Worm (Caenorhabditis elegans) whole organism, early embryonic: ENCODE data around the gene snb-5.

ENCODE experiments used
- B0310.2 ChIP-seq: sonication (generic microtip); optimal IDR thresholded peaks from 2 replicates; lab custom pipeline; 2016; ENCODE audit warnings: mild to moderate bottlenecking, missing genetic modification characterization, missing compliant biosample characterization
- F13C5.2 ChIP-seq: sonication (generic microtip); optimal IDR thresholded peaks from 2 replicates; lab custom pipeline; 2017; ENCODE audit warnings: mild to moderate bottlenecking, missing genetic modification characterization, inconsistent platforms, missing compliant biosample characterization
- aly-1 ChIP-seq: sonication (generic microtip); optimal IDR thresholded peaks from 2 replicates; lab custom pipeline; 2016; ENCODE audit warnings: missing genetic modification characterization, missing compliant biosample characterization
- ama-1 ChIP-seq: fragments of 150-350 bp; optimal IDR thresholded peaks from 2 replicates; lab custom pipeline; 2014
- ceh-13 ChIP-seq: fragments of 200-800 bp; sonication (Bioruptor generic); optimal IDR thresholded peaks from 2 replicates; lab custom pipeline; 2018; ENCODE audit warnings: mild to moderate bottlenecking, missing genetic modification characterization, missing compliant biosample characterization
- ceh-36 ChIP-seq: sonication (generic microtip); optimal IDR thresholded peaks from 2 replicates; lab custom pipeline; 2016; ENCODE audit warnings: missing genetic modification characterization, inconsistent platforms, missing compliant biosample characterization
- ets-7 ChIP-seq: sonication (generic microtip); optimal IDR thresholded peaks from 2 replicates; lab custom pipeline; 2016; ENCODE audit warnings: missing genotype, missing genetic modification characterization, missing compliant biosample characterization
- flt-1 ChIP-seq: fragments of 200-800 bp; sonication (Bioruptor generic); IDR thresholded peaks from 2 replicates; pipeline ENCODE4 v1.3.6; 2022; ENCODE audit warnings: missing genetic modification characterization, missing compliant biosample characterization
- hmbx-1 ChIP-seq: sonication (generic microtip); optimal IDR thresholded peaks from 2 replicates; lab custom pipeline; 2016; ENCODE audit warnings: mild to moderate bottlenecking, missing genetic modification characterization, missing compliant biosample characterization
- hmg-4 ChIP-seq: fragments of 200-800 bp; sonication (Bioruptor generic); optimal IDR thresholded peaks from 2 replicates; lab custom pipeline; 2018; ENCODE audit warnings: mild to moderate bottlenecking, missing genetic modification characterization, missing compliant biosample characterization
- hnd-1 ChIP-seq: sonication (generic microtip); optimal IDR thresholded peaks from 2 replicates; lab custom pipeline; 2016; ENCODE audit warnings: missing genetic modification characterization, missing compliant biosample characterization
- pes-1 ChIP-seq: fragments of 200-800 bp; sonication (Bioruptor generic); IDR thresholded peaks from 2 replicates; pipeline ENCODE4 v1.3.6; 2022; ENCODE audit warnings: missing genetic modification reagents, missing genetic modification characterization, missing compliant biosample characterization
- scrt-1 ChIP-seq: fragments of 200-800 bp; sonication (Bioruptor generic); IDR thresholded peaks from 2 replicates; pipeline ENCODE4 v1.3.6; 2022; ENCODE audit warnings: missing genetic modification characterization, missing compliant biosample characterization
- sea-1 ChIP-seq: fragments of 200-800 bp; sonication (Bioruptor generic); conservative IDR thresholded peaks from 2 replicates; pipeline ENCODE4 v1.3.6; 2022; ENCODE audit warnings: missing genetic modification characterization, missing compliant biosample characterization
- tbx-11 ChIP-seq: fragments of 200-800 bp; sonication (Bioruptor generic); IDR thresholded peaks from 2 replicates; pipeline ENCODE4 v1.3.6; 2022; ENCODE audit warnings: missing genetic modification characterization, missing compliant biosample characterization
- tbx-37 ChIP-seq: fragments of 200-800 bp; sonication (Bioruptor generic); conservative IDR thresholded peaks from 2 replicates; pipeline ENCODE4 v1.3.6; 2022; ENCODE audit warnings: missing genetic modification reagents, missing genetic modification characterization, missing compliant biosample characterization
- tra-4 ChIP-seq: sonication (generic microtip); optimal IDR thresholded peaks from 2 replicates; lab custom pipeline; 2017; ENCODE audit warnings: missing genetic modification characterization, missing compliant biosample characterization

snb-5 gene

ce11 chrIII:8202754-8203153, at the start of gene snb-5:
Gene snb-5 (plus strand): TSS chrIII:8203054.
- TF ChIP-seq B0310.2 (no peak), ceh-36 (tag; lab: Kevin White, UChicago) (no peak), sea-1 (GFP tag; lab: Robert Waterston, UW) (no peak), pes-1 (GFP tag; lab: Robert Waterston, UW) (no peak), hnd-1 (tag; lab: Kevin White, UChicago) (no peak), scrt-1 (GFP tag; lab: Robert Waterston, UW) (no peak), ceh-13 (GFP tag; lab: Kevin White, UChicago) (no peak), hmg-4 (GFP tag; lab: Kevin White, UChicago) (no peak), tra-4 (tag; lab: Kevin White, UChicago) (no peak)

DNA sequence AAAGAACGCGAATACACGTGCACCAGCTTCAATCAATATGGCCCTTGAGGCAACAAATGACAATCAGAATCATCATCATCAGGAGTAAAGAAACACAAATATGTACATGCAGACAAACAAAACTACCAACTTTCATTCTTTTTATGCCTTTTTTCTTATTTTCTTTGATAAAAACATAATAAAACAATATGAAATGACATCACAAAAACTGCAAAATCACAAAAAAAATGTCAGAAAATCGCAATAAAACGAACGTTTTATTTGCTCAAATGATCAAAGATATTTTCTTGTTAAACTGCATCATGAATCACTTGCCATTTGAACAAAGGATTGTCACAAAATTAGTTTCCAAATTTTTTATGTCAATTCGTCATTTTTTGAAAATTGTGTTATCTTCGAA, 48.4 kb upstream of the snb-5 start:
- TF ChIP-seq hmbx-1, result no peak
- no peak for TF ChIP-seq pes-1 (GFP tag; lab: Robert Waterston, UW)
- TF ChIP-seq scrt-1 (GFP tag; lab: Robert Waterston, UW), result no peak
- TF ChIP-seq B0310.2, result no peak
- TF ChIP-seq tbx-37 (GFP tag; lab: Robert Waterston, UW), result no peak

DNA sequence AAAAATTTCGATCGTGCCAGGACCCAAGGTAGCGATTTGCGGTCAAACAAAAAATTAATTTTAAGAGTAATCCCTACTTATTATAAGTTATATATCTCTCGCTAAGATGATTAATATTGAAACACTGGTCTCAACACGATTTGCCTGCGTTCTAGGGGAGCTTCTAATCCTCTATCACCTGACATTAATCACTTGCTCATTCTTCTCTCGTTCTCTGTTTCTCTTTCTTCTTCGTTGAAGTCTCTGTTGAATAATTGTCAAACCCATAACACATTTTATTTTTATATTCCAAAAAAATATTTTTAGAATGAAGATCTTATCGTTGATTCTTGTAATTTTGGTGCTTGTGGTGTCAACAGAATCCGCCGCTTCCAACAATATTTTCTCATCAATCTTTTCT, 47.7 kb upstream of the snb-5 start, which contains the start of gene D2007.1:
Gene D2007.1, plus strand, starts transcription at position 301 of the 400 bp plus-strand sequence.
- TF ChIP-seq pes-1 (GFP tag; lab: Robert Waterston, UW), result no peak
- no peak for TF ChIP-seq ceh-13 (GFP tag; lab: Kevin White, UChicago)
- TF ChIP-seq B0310.2, result no peak
- no peak for TF ChIP-seq hnd-1 (tag; lab: Kevin White, UChicago)
- TF ChIP-seq flt-1 (GFP tag; lab: Robert Waterston, UW), result no peak
- no peak for TF ChIP-seq scrt-1 (GFP tag; lab: Robert Waterston, UW)
- no peak for TF ChIP-seq sea-1 (GFP tag; lab: Robert Waterston, UW)
- TF ChIP-seq hmbx-1, result no peak
- no peak for TF ChIP-seq ets-7

DNA sequence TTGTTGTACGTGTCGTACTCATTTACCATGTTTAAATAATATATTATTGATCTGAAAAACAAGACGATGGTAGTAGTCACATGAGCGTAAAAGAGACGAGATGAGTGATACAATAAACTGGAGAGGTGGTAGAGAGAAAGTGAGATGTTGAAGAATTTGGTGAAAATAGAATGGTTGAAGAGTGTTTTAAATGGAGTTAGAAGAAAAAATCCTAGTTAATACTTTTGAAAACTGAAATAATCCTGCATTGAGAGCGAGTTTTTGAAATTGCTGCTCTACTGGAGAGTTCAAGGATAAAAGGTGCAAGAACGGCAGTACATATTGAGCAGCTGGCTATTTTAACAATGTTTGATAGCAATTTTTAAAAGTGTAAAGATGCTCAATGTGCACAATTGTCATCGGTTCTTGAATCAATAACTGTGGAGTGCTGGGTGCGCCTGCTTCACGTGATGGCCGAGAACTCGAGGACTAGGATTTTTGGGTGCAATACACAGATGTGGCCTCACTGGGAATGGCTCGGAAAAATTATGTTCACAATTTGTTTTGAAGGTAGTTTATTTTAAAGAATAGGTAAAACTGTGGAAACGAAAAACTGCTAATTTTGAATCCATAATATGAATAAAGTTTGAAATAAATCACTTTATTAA, 44.6 kb upstream of the snb-5 start, which contains the start of gene atg-13:
Gene atg-13, minus strand, starts transcription at position 51 of the 647 bp plus-strand sequence.
- TF ChIP-seq hnd-1 (tag; lab: Kevin White, UChicago), result no peak
- TF ChIP-seq B0310.2, result no peak
- no peak for TF ChIP-seq hmg-4 (GFP tag; lab: Kevin White, UChicago)
- no peak for TF ChIP-seq ceh-13 (GFP tag; lab: Kevin White, UChicago)
- no peak for TF ChIP-seq ama-1 (lab: Kevin White, UChicago)
- no peak for TF ChIP-seq aly-1
- no peak for TF ChIP-seq tbx-37 (GFP tag; lab: Robert Waterston, UW)
- TF ChIP-seq hmbx-1, result no peak
- no peak for TF ChIP-seq flt-1 (GFP tag; lab: Robert Waterston, UW)
- no peak for TF ChIP-seq sea-1 (GFP tag; lab: Robert Waterston, UW)
- TF ChIP-seq pes-1 (GFP tag; lab: Robert Waterston, UW), result no peak
- TF ChIP-seq tbx-11 (GFP tag; lab: Robert Waterston, UW), result no peak
- TF ChIP-seq F13C5.2 (tag; lab: Kevin White, UChicago), result no peak
- TF ChIP-seq ceh-36 (tag; lab: Kevin White, UChicago), result no peak
- TF ChIP-seq tra-4 (tag; lab: Kevin White, UChicago), result no peak
- TF ChIP-seq ets-7, result no peak
- TF ChIP-seq scrt-1 (GFP tag; lab: Robert Waterston, UW), result no peak

DNA sequence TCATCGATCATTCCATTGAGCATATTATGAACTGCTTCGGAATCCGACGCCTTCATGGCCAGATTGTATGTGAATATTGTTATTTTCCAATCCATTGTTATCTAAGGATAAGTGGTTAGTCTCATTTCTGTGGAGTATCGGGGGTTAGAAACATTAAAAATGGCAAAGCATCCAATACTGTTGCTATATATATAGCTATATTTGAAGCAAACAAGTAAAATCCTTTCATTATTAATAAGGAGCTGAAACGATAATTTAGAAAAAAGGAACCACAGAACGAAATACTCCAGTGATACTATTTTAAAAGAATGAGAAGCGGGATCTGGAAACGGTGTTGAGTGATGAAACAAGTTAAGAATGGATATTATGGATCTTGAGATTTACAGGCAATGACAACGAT, 41.6 kb upstream of the snb-5 start, which contains the start of gene inpp-5K:
Gene inpp-5K, minus strand, starts transcription at position 101 of the 400 bp plus-strand sequence.
- TF ChIP-seq sea-1 (GFP tag; lab: Robert Waterston, UW) (no peak), ama-1 (lab: Kevin White, UChicago) (no peak)

DNA sequence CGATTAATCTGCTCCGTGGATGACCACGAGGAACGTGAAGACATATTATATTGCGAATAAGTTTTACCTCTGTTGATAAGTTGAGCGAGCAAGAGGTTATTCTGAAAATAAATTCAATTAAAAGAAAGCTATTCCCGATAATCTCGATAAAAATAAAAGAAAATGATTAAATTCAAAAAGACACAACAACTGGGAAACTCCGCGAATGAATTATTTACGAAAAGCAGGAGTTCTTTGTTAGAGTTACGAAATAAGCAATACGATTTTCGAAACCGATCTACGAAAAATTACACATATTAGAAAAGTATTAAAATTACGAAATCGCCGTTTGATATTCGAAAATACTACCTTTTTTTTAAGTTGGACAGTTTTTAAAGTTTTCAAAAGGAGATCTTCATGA, 39.6 kb upstream of the snb-5 start, which contains the start of gene bath-42:
Gene bath-42, minus strand, starts transcription at position 101 of the 400 bp plus-strand sequence.
- TF ChIP-seq hnd-1 (tag; lab: Kevin White, UChicago) (no peak), hmg-4 (GFP tag; lab: Kevin White, UChicago) (no peak), aly-1 (no peak), pes-1 (GFP tag; lab: Robert Waterston, UW) (no peak), ceh-13 (GFP tag; lab: Kevin White, UChicago) (no peak), hmbx-1 (no peak), B0310.2 (no peak)

ce11 chrIII:8163788-8164423, 38.9 kb upstream of the snb-5 start, which contains the start of gene prp-8:
Gene prp-8 (plus strand): TSS chrIII:8164373.
- TF ChIP-seq pes-1 (GFP tag; lab: Robert Waterston, UW) (no peak), scrt-1 (GFP tag; lab: Robert Waterston, UW) (no peak), aly-1 (no peak), sea-1 (GFP tag; lab: Robert Waterston, UW) (no peak), tbx-11 (GFP tag; lab: Robert Waterston, UW) (no peak), tra-4 (tag; lab: Kevin White, UChicago) (no peak), flt-1 (GFP tag; lab: Robert Waterston, UW) (peak; percentile 38; the same call in 1 of the 2 replicates), ets-7 (no peak), B0310.2 (no peak), F13C5.2 (tag; lab: Kevin White, UChicago) (peak; percentile 41), ceh-13 (GFP tag; lab: Kevin White, UChicago) (no peak), hmbx-1 (no peak), ceh-36 (tag; lab: Kevin White, UChicago) (no peak), tbx-37 (GFP tag; lab: Robert Waterston, UW) (peak; percentile 47; the same call in 1 of the 2 replicates), ama-1 (lab: Kevin White, UChicago) (no peak), hmg-4 (GFP tag; lab: Kevin White, UChicago) (peak; percentile 60), hnd-1 (tag; lab: Kevin White, UChicago) (no peak)
